Fruit fly (Drosophila melanogaster) whole organism, embryonic: ENCODE measurements around the gene CG34278.

Experiments
- Adf1 ChIP-seq: fragments of 200-800 bp; sonication (Bioruptor generic); IDR thresholded peaks from 2 replicates; pipeline ENCODE4 v1.3.6; 2022; ENCODE audit warnings: missing biosample characterization, missing genetic modification characterization
- B-H1 ChIP-seq: fragments of 200-800 bp; sonication (Bioruptor generic); IDR thresholded peaks from 3 replicates; pipeline ENCODE4 v1.3.6; 2022; ENCODE audit warnings: missing biosample characterization, missing genetic modification characterization
- Blimp-1 ChIP-seq: fragments of 200-800 bp; sonication (Bioruptor generic); optimal IDR thresholded peaks from 3 replicates; lab custom pipeline; 2018; ENCODE audit warnings: missing biosample characterization, missing genetic modification characterization, mild to moderate bottlenecking, moderate library complexity, missing genetic modification reagents
- CG10267 ChIP-seq: fragments of 200-800 bp; sonication (Bioruptor generic); optimal IDR thresholded peaks from 2 replicates; lab custom pipeline; 2018; ENCODE audit warnings: missing biosample characterization, mild to moderate bottlenecking, missing genetic modification characterization, moderate library complexity
- CG11560 ChIP-seq: fragments of 200-800 bp; sonication (Bioruptor generic); IDR thresholded peaks from 3 replicates; pipeline ENCODE4 v1.3.6; 2022; ENCODE audit warnings: missing biosample characterization, missing genetic modification characterization
- CG12299 ChIP-seq: fragments of 200-800 bp; sonication (Bioruptor generic); optimal IDR thresholded peaks from 2 replicates; lab custom pipeline; 2018; ENCODE audit warnings: missing biosample characterization, mild to moderate bottlenecking, missing genetic modification characterization
- CG12391 ChIP-seq: fragments of 200-800 bp; sonication (Bioruptor generic); optimal IDR thresholded peaks from 3 replicates; lab custom pipeline; 2018; ENCODE audit warnings: missing biosample characterization, mild to moderate bottlenecking, missing genetic modification characterization, moderate library complexity
- CG12769 ChIP-seq: fragments of 200-800 bp; sonication (Bioruptor generic); optimal IDR thresholded peaks from 2 replicates; lab custom pipeline; 2019; ENCODE audit warnings: missing biosample characterization, mild to moderate bottlenecking, missing genetic modification characterization, moderate library complexity
- CG13624 ChIP-seq: fragments of 200-800 bp; sonication (Bioruptor generic); optimal IDR thresholded peaks from 2 replicates; lab custom pipeline; 2016; ENCODE audit warnings: missing biosample characterization, missing genetic modification characterization
- CG15073 ChIP-seq: fragments of 200-800 bp; sonication (Bioruptor generic); optimal IDR thresholded peaks from 2 replicates; lab custom pipeline; 2016; ENCODE audit warnings: missing biosample characterization, missing genetic modification characterization
- CG1529 ChIP-seq: fragments of 200-800 bp; sonication (Bioruptor generic); optimal IDR thresholded peaks from 3 replicates; lab custom pipeline; 2018; ENCODE audit warnings: missing biosample characterization, missing genetic modification characterization
- CG17186 ChIP-seq: fragments of 200-800 bp; sonication (Bioruptor generic); optimal IDR thresholded peaks from 3 replicates; lab custom pipeline; 2017; ENCODE audit warnings: missing biosample characterization, missing genetic modification reagents, missing genetic modification characterization
- CG18599 ChIP-seq: fragments of 200-800 bp; sonication (Bioruptor generic); optimal IDR thresholded peaks from 3 replicates; lab custom pipeline; 2017; ENCODE audit warnings: missing biosample characterization, missing genetic modification characterization, mild to moderate bottlenecking, moderate library complexity, missing genetic modification reagents
- CG2116 ChIP-seq: fragments of 200-800 bp; sonication (Bioruptor generic); optimal IDR thresholded peaks from 3 replicates; lab custom pipeline; 2018; ENCODE audit warnings: missing biosample characterization, mild to moderate bottlenecking, missing genetic modification characterization
- CG30403 ChIP-seq: fragments of 200-800 bp; sonication (Bioruptor generic); optimal IDR thresholded peaks from 3 replicates; lab custom pipeline; 2016; ENCODE audit warnings: missing biosample characterization, missing genetic modification characterization
- CG3995 ChIP-seq: fragments of 200-800 bp; sonication (Bioruptor generic); optimal IDR thresholded peaks from 3 replicates; lab custom pipeline; 2016; ENCODE audit warnings: missing biosample characterization, missing genetic modification characterization
- CG42726 ChIP-seq: fragments of 200-800 bp; sonication (Bioruptor generic); IDR thresholded peaks from 2 replicates; pipeline ENCODE4 v1.3.6; 2022; ENCODE audit warnings: missing biosample characterization, missing genetic modification characterization; ENCODE audit not compliant: partially characterized antibody
- CG4820 ChIP-seq: fragments of 200-800 bp; sonication (Bioruptor generic); optimal IDR thresholded peaks from 3 replicates; lab custom pipeline; 2016; ENCODE audit warnings: missing biosample characterization, missing genetic modification characterization
- CG6683 ChIP-seq: fragments of 200-800 bp; sonication (Bioruptor generic); optimal IDR thresholded peaks from 2 replicates; lab custom pipeline; 2017; ENCODE audit warnings: missing biosample characterization, mild to moderate bottlenecking, missing genetic modification characterization, missing genetic modification reagents
- CG6813 ChIP-seq: fragments of 200-800 bp; sonication (Bioruptor generic); optimal IDR thresholded peaks from 2 replicates; lab custom pipeline; 2017; ENCODE audit warnings: missing biosample characterization, missing genetic modification characterization, mild to moderate bottlenecking, moderate library complexity, missing genetic modification reagents
- CG8359 ChIP-seq: fragments of 200-800 bp; sonication (Bioruptor generic); optimal IDR thresholded peaks from 2 replicates; lab custom pipeline; 2017; ENCODE audit warnings: missing biosample characterization, mild to moderate bottlenecking, missing genetic modification characterization, borderline replicate concordance
- CG9817 ChIP-seq: fragments of 200-800 bp; sonication (Bioruptor generic); optimal IDR thresholded peaks from 2 replicates; lab custom pipeline; 2018; ENCODE audit warnings: missing biosample characterization, mild to moderate bottlenecking, missing genetic modification characterization, moderate library complexity
- Dp ChIP-seq: fragments of 200-800 bp; sonication (Bioruptor generic); optimal IDR thresholded peaks from 2 replicates; lab custom pipeline; 2018; ENCODE audit warnings: missing biosample characterization, mild to moderate bottlenecking, missing genetic modification characterization, moderate library complexity
- Eip74EF ChIP-seq, 2 experiments: fragments of 200-800 bp in 1 of 2; fragments of >200 bp in 1 of 2; sonication (Bioruptor generic) in 1 of 2; optimal IDR thresholded peaks; 2 replicates each; lab custom pipeline; 2017 to 2019; ENCODE audit warnings: missing biosample characterization in 2 of 2, missing genetic modification characterization in 2 of 2, mild to moderate bottlenecking in 1 of 2, moderate library complexity in 1 of 2
- Ets65A ChIP-seq: fragments of 200-800 bp; sonication (Bioruptor generic); peaks from one replicate; lab custom pipeline; 2016; ENCODE audit warnings: missing biosample characterization, missing genetic modification characterization
- Fer2 ChIP-seq: fragments of 200-800 bp; sonication (Bioruptor generic); optimal IDR thresholded peaks from 2 replicates; lab custom pipeline; 2018; ENCODE audit warnings: missing biosample characterization, mild to moderate bottlenecking, missing genetic modification characterization, moderate library complexity
- HmgZ ChIP-seq: fragments of 200-800 bp; sonication (Bioruptor generic); optimal IDR thresholded peaks from 2 replicates; lab custom pipeline; 2018; ENCODE audit warnings: missing biosample characterization, mild to moderate bottlenecking, missing genetic modification characterization
- Meics ChIP-seq: fragments of 200-800 bp; sonication (Bioruptor generic); optimal IDR thresholded peaks from 2 replicates; lab custom pipeline; 2017; ENCODE audit warnings: missing biosample characterization, mild to moderate bottlenecking, missing genetic modification characterization
- NK7.1 ChIP-seq: fragments of 200-800 bp; sonication (Bioruptor generic); optimal IDR thresholded peaks from 3 replicates; lab custom pipeline; 2016; ENCODE audit warnings: missing biosample characterization, missing genetic modification characterization
- Side ChIP-seq: fragments of 200-800 bp; sonication (Bioruptor generic); optimal IDR thresholded peaks from 2 replicates; lab custom pipeline; 2016; ENCODE audit warnings: missing biosample characterization, missing genetic modification characterization
- Sin3A ChIP-seq: fragments of >200 bp; optimal IDR thresholded peaks from 2 replicates; lab custom pipeline; 2018
- Sry-δ ChIP-seq: fragments of 200-800 bp; sonication (Bioruptor generic); optimal IDR thresholded peaks from 2 replicates; lab custom pipeline; 2016; ENCODE audit warnings: missing biosample characterization, missing genetic modification characterization
- Taf1 ChIP-seq: fragments of 200-800 bp; sonication (Bioruptor generic); IDR thresholded peaks from 2 replicates; pipeline ENCODE4 v1.3.6; 2022; ENCODE audit warnings: missing biosample characterization, missing genetic modification characterization
- Xbp1 ChIP-seq: fragments of 200-800 bp; sonication (Bioruptor generic); optimal IDR thresholded peaks from 3 replicates; lab custom pipeline; 2016; ENCODE audit warnings: missing biosample characterization, mild to moderate bottlenecking, missing genetic modification characterization
- br ChIP-seq: fragments of >200 bp; optimal IDR thresholded peaks from 2 replicates; lab custom pipeline; 2017
- cwo ChIP-seq: fragments of 200-800 bp; sonication (Bioruptor generic); optimal IDR thresholded peaks from 3 replicates; lab custom pipeline; 2017; ENCODE audit warnings: missing biosample characterization, missing genetic modification characterization, mild to moderate bottlenecking, moderate library complexity, missing genetic modification reagents
- dan ChIP-seq: fragments of 200-800 bp; sonication (Bioruptor generic); IDR thresholded peaks from 2 replicates; pipeline ENCODE4 v1.3.6; 2022; ENCODE audit warnings: missing biosample characterization, missing genetic modification characterization
- disco-r ChIP-seq: fragments of 200-800 bp; sonication (Bioruptor generic); optimal IDR thresholded peaks from 2 replicates; lab custom pipeline; 2016; ENCODE audit warnings: missing biosample characterization, missing genetic modification characterization
- esg ChIP-seq: fragments of 200-800 bp; sonication (Bioruptor generic); conservative IDR thresholded peaks from 2 replicates; pipeline ENCODE4 v1.3.6; 2022; ENCODE audit warnings: missing biosample characterization, missing genetic modification characterization
- gt ChIP-seq: fragments of 200-800 bp; sonication (Bioruptor generic); IDR thresholded peaks from 2 replicates; pipeline ENCODE4 v1.3.6; 2022; ENCODE audit warnings: missing biosample characterization, missing genetic modification characterization
- hth ChIP-seq: fragments of >200 bp; optimal IDR thresholded peaks from 2 replicates; lab custom pipeline; 2017; ENCODE audit warnings: inconsistent platforms
- lov ChIP-seq, 2 experiments: fragments of 200-800 bp in 1 of 2; fragments of >200 bp in 1 of 2; sonication (Bioruptor generic) in 1 of 2; IDR thresholded peaks in 1 of 2; optimal IDR thresholded peaks in 1 of 2; 2 replicates in 1 of 2; 3 replicates in 1 of 2; pipeline versions ENCODE4 v1.3.6 to Lab custom; 2017 to 2022; ENCODE audit warnings: missing biosample characterization in 1 of 2, missing genetic modification characterization in 1 of 2
- nau ChIP-seq: fragments of 200-800 bp; sonication (Bioruptor generic); optimal IDR thresholded peaks from 3 replicates; lab custom pipeline; 2017; ENCODE audit warnings: missing biosample characterization, mild to moderate bottlenecking, missing genetic modification characterization, missing genetic modification reagents
- onecut ChIP-seq: fragments of 200-800 bp; sonication (Bioruptor generic); IDR thresholded peaks from 2 replicates; pipeline ENCODE4 v1.3.6; 2022; ENCODE audit warnings: missing biosample characterization, missing genetic modification characterization
- repo ChIP-seq: fragments of 200-800 bp; sonication (Bioruptor generic); optimal IDR thresholded peaks from 2 replicates; lab custom pipeline; 2016; ENCODE audit warnings: missing biosample characterization, missing genetic modification characterization
- sens-2 ChIP-seq: fragments of 200-800 bp; sonication (Bioruptor generic); IDR thresholded peaks from 2 replicates; pipeline ENCODE4 v1.3.6; 2022; ENCODE audit warnings: missing biosample characterization, missing genetic modification characterization
- sim ChIP-seq: fragments of 200-800 bp; sonication (Bioruptor generic); IDR thresholded peaks from 2 replicates; pipeline ENCODE4 v1.3.6; 2022; ENCODE audit warnings: missing biosample characterization, missing genetic modification characterization
- ssp ChIP-seq: fragments of 200-800 bp; sonication (Bioruptor generic); IDR thresholded peaks from 2 replicates; pipeline ENCODE4 v1.3.6; 2022; ENCODE audit warnings: missing biosample characterization, missing genetic modification characterization
- sug ChIP-seq: fragments of 200-800 bp; optimal IDR thresholded peaks from 2 replicates; lab custom pipeline; 2019; ENCODE audit warnings: missing biosample characterization, mild to moderate bottlenecking, missing genetic modification characterization, moderate library complexity
- yki ChIP-seq: fragments of >200 bp; optimal IDR thresholded peaks from 3 replicates; lab custom pipeline; 2018
- zf30C ChIP-seq: fragments of 200-800 bp; sonication (Bioruptor generic); optimal IDR thresholded peaks from 3 replicates; lab custom pipeline; 2018; ENCODE audit warnings: missing biosample characterization, mild to moderate bottlenecking, missing genetic modification characterization

Gene CG34278

dm6 chr3R:17072526-17073114 is 47.6 kb upstream of the CG34278 start, which contains the start of the genes Ns1 and mRpS11 (continued):
- TF ChIP-seq repo (GFP tag; lab: Kevin White, UChicago) (no peak), cwo (peak; percentile 85), Side (GFP tag; lab: Kevin White, UChicago) (peak; percentile 57), CG4820 (GFP tag; lab: Kevin White, UChicago) (peak; percentile 0), disco-r (GFP tag; lab: Kevin White, UChicago) (peak; percentile 3), CG17186 (GFP tag; lab: Kevin White, UChicago) (peak; percentile 31), CG30403 (GFP tag; lab: Kevin White, UChicago) (peak; percentile 51), CG8359 (no peak), CG18599 (GFP tag; lab: Kevin White, UChicago) (no peak), Fer2 (no peak), nau (GFP tag; lab: Kevin White, UChicago) (no peak), gt (GFP tag; lab: Robert Waterston, UW) (no peak), sens-2 (GFP tag; lab: Robert Waterston, UW) (no peak), lov (optimal IDR thresholded peaks at IDR 0.05; lab: Kevin White, UChicago) (no peak), lov (GFP tag; IDR thresholded peaks at IDR 0.05; lab: Robert Waterston, UW) (0 out of 3 replicates have a peak, but pooled peaks have one; percentile 8), CG42726 (no peak), CG10267 (tag; lab: Kevin White, UChicago) (peak; percentile 95), Meics (GFP tag; lab: Kevin White, UChicago) (peak; percentile 27), dan (GFP tag; lab: Robert Waterston, UW) (no peak), CG12769 (tag; lab: Kevin White, UChicago) (peak; percentile 57), CG1529 (GFP tag; lab: Kevin White, UChicago) (no peak), zf30C (no peak), Adf1 (no peak), sug (tag; lab: Kevin White, UChicago) (peak; percentile 54), CG11560 (tag; lab: Robert Waterston, UW) (no peak), CG6813 (GFP tag; lab: Kevin White, UChicago) (no peak), Sry-δ (GFP tag; lab: Kevin White, UChicago) (peak; percentile 11), hth (lab: Kevin White, UChicago) (no peak), CG6683 (peak; percentile 1), Blimp-1 (GFP tag; lab: Kevin White, UChicago) (no peak), Dp (peak; percentile 34), CG12391 (tag; lab: Kevin White, UChicago) (peak; percentile 28), Taf1 (GFP tag; lab: Robert Waterston, UW) (no peak), Eip74EF (GFP tag; optimal IDR thresholded peaks at IDR 0.05; lab: Kevin White, UChicago) (no peak), Sin3A (peak; percentile 79), onecut (GFP tag; lab: Robert Waterston, UW) (peak; percentile 39; the same call in 1 of the 2 replicates), NK7.1 (GFP tag; lab: Kevin White, UChicago) (no peak), CG9817 (tag; lab: Kevin White, UChicago) (no peak), CG12299 (tag; lab: Kevin White, UChicago) (peak; percentile 23), CG3995 (peak; percentile 73), CG15073 (GFP tag; lab: Kevin White, UChicago) (no peak), CG2116 (GFP tag; lab: Kevin White, UChicago) (peak; percentile 34), sim (GFP tag; lab: Robert Waterston, UW) (no peak), ssp (GFP tag; lab: Robert Waterston, UW) (no peak), HmgZ (tag; lab: Kevin White, UChicago) (peak; percentile 81), br (lab: Kevin White, UChicago) (no peak), esg (GFP tag; lab: Robert Waterston, UW) (no peak), CG13624 (GFP tag; lab: Kevin White, UChicago) (peak; percentile 31), Xbp1 (peak; percentile 41), yki (no peak), B-H1 (GFP tag; lab: Robert Waterston, UW) (no peak), Ets65A (peak; percentile 94)
